Fruit fly (Drosophila melanogaster) whole organism, embryonic: ENCODE data around the gene mfas.
A peak's percentile ranks its signal among the peaks of the same experiment; 100 is the strongest.

ENCODE experiments used
- Atf3 ChIP-seq: fragments of 200-800 bp; sonication (Bioruptor generic); optimal IDR thresholded peaks from 3 replicates; lab custom pipeline; 2016; ENCODE audit warnings: missing biosample characterization, missing genetic modification characterization
- CG14441 ChIP-seq: fragments of 200-800 bp; sonication (Bioruptor generic); IDR thresholded peaks from 2 replicates; pipeline ENCODE4 v1.3.6; 2022; ENCODE audit warnings: missing biosample characterization, missing genetic modification characterization
- CG18011 ChIP-seq: fragments of 200-800 bp; sonication (Bioruptor generic); optimal IDR thresholded peaks from 2 replicates; lab custom pipeline; 2017; ENCODE audit warnings: missing biosample characterization, missing genetic modification characterization, mild to moderate bottlenecking, moderate library complexity, missing genotype
- CG2202 ChIP-seq: fragments of 200-800 bp; sonication (Bioruptor generic); optimal IDR thresholded peaks from 2 replicates; lab custom pipeline; 2018; ENCODE audit warnings: missing biosample characterization, mild to moderate bottlenecking, missing genetic modification characterization
- CG6765 ChIP-seq: fragments of 200-800 bp; sonication (Bioruptor generic); optimal IDR thresholded peaks from 3 replicates; lab custom pipeline; 2017; ENCODE audit warnings: missing biosample characterization, mild to moderate bottlenecking, missing genetic modification characterization
- CG8089 ChIP-seq: fragments of 200-800 bp; sonication (Bioruptor generic); optimal IDR thresholded peaks from 3 replicates; lab custom pipeline; 2016; ENCODE audit warnings: missing biosample characterization, missing genetic modification characterization
- Oli ChIP-seq: fragments of 200-800 bp; sonication (Bioruptor generic); optimal IDR thresholded peaks from 2 replicates; lab custom pipeline; 2018; ENCODE audit warnings: missing biosample characterization, mild to moderate bottlenecking, missing genetic modification characterization, moderate library complexity
- ase ChIP-seq: fragments of 200-800 bp; sonication (Bioruptor generic); IDR thresholded peaks from 3 replicates; pipeline ENCODE4 v1.3.6; 2022; ENCODE audit warnings: missing biosample characterization, missing genetic modification characterization
- lola ChIP-seq, 3 experiments: fragments of >200 bp in 2 of 3; fragments of 200-800 bp in 1 of 3; sonication (Bioruptor generic) in 1 of 3; optimal IDR thresholded peaks; 2 replicates each; lab custom pipeline; 2017 to 2019; ENCODE audit warnings: missing biosample characterization in 3 of 3, missing genetic modification characterization in 3 of 3, mild to moderate bottlenecking in 1 of 3, moderate library complexity in 1 of 3
- nom ChIP-seq: fragments of 200-800 bp; sonication (Bioruptor generic); optimal IDR thresholded peaks from 2 replicates; lab custom pipeline; 2017; ENCODE audit warnings: missing biosample characterization, missing genetic modification characterization, mild to moderate bottlenecking, moderate library complexity, missing genetic modification reagents

dm6 chr3R:11967262-11968029 lies 25.7 kb downstream of the mfas start, which contains the start of the genes CG12213 and GC1:
- no peak for TF ChIP-seq CG2202 (tag; lab: Kevin White, UChicago)
- TF ChIP-seq CG6765 (GFP tag; lab: Kevin White, UChicago): no peak
- TF ChIP-seq nom (GFP tag; lab: Kevin White, UChicago): no peak
- no peak for TF ChIP-seq CG8089 (GFP tag; lab: Kevin White, UChicago)
- TF ChIP-seq CG14441: no peak
- no peak for TF ChIP-seq ase (GFP tag; lab: Robert Waterston, UW)
- peak in 1 of 3 experiments; percentile 44 for TF ChIP-seq lola (GFP tag; optimal IDR thresholded peaks at IDR 0.05; lab: Kevin White, UChicago)
- TF ChIP-seq Oli (tag; lab: Kevin White, UChicago): no peak
- TF ChIP-seq Atf3: no peak
- no peak for TF ChIP-seq CG18011 (GFP tag; lab: Kevin White, UChicago)
